Fruit fly (Drosophila melanogaster) whole organism, embryonic: ENCODE data around the gene vers.
A peak's percentile ranks its signal among the peaks of the same experiment; 100 is the strongest.

Experiments
- CG10431 ChIP-seq: fragments of 200-800 bp; sonication (Bioruptor generic); optimal IDR thresholded peaks from 3 replicates; lab custom pipeline; 2018; ENCODE audit warnings: missing biosample characterization, mild to moderate bottlenecking, missing genetic modification characterization
- CG10462 ChIP-seq: fragments of 200-800 bp; sonication (Bioruptor generic); optimal IDR thresholded peaks from 2 replicates; lab custom pipeline; 2016; ENCODE audit warnings: missing biosample characterization, missing genetic modification characterization
- CG10654 ChIP-seq: fragments of 200-800 bp; sonication (Bioruptor generic); optimal IDR thresholded peaks from 2 replicates; lab custom pipeline; 2016; ENCODE audit warnings: missing biosample characterization, missing genetic modification characterization
- CG11504 ChIP-seq: fragments of 200-800 bp; sonication (Bioruptor generic); optimal IDR thresholded peaks from 3 replicates; lab custom pipeline; 2019; ENCODE audit warnings: missing biosample characterization, mild to moderate bottlenecking, missing genetic modification characterization, moderate library complexity
- CG12104 ChIP-seq: fragments of 200-800 bp; sonication (Bioruptor generic); optimal IDR thresholded peaks from 3 replicates; lab custom pipeline; 2016; ENCODE audit warnings: missing biosample characterization, missing genetic modification characterization
- CG17912 ChIP-seq: fragments of 200-800 bp; sonication (Bioruptor generic); optimal IDR thresholded peaks from 2 replicates; lab custom pipeline; 2018; ENCODE audit warnings: missing biosample characterization, mild to moderate bottlenecking, missing genetic modification characterization
- CG18599 ChIP-seq: fragments of 200-800 bp; sonication (Bioruptor generic); optimal IDR thresholded peaks from 3 replicates; lab custom pipeline; 2017; ENCODE audit warnings: missing biosample characterization, missing genetic modification characterization, mild to moderate bottlenecking, moderate library complexity, missing genetic modification reagents
- CG2875 ChIP-seq: fragments of 200-800 bp; sonication (Bioruptor generic); optimal IDR thresholded peaks from 2 replicates; lab custom pipeline; 2017; ENCODE audit warnings: missing biosample characterization, mild to moderate bottlenecking, missing genetic modification characterization, missing genetic modification reagents
- CG3065 ChIP-seq: fragments of 200-800 bp; sonication (Bioruptor generic); optimal IDR thresholded peaks from 2 replicates; lab custom pipeline; 2016; ENCODE audit warnings: missing biosample characterization, missing genetic modification characterization
- CG31365 ChIP-seq: fragments of 200-800 bp; sonication (Bioruptor generic); optimal IDR thresholded peaks from 2 replicates; lab custom pipeline; 2018; ENCODE audit warnings: missing biosample characterization, mild to moderate bottlenecking, missing genetic modification characterization
- CG33213 ChIP-seq: fragments of 200-800 bp; sonication (Bioruptor generic); optimal IDR thresholded peaks from 3 replicates; lab custom pipeline; 2016; ENCODE audit warnings: missing biosample characterization, missing genetic modification characterization
- CG4328 ChIP-seq: fragments of 200-800 bp; sonication (Bioruptor generic); optimal IDR thresholded peaks from 3 replicates; lab custom pipeline; 2017; ENCODE audit warnings: missing biosample characterization, missing genetic modification reagents, missing genetic modification characterization
- CG6254 ChIP-seq: fragments of 200-800 bp; sonication (Bioruptor generic); optimal IDR thresholded peaks from 3 replicates; lab custom pipeline; 2017; ENCODE audit warnings: mild to moderate bottlenecking, missing biosample characterization, missing genetic modification reagents, missing genetic modification characterization
- CG6654 ChIP-seq: fragments of 200-800 bp; sonication (Bioruptor generic); optimal IDR thresholded peaks from 2 replicates; lab custom pipeline; 2017; ENCODE audit warnings: missing biosample characterization, mild to moderate bottlenecking, missing genetic modification characterization
- CG7786 ChIP-seq: fragments of 200-800 bp; sonication (Bioruptor generic); optimal IDR thresholded peaks from 2 replicates; lab custom pipeline; 2016; ENCODE audit warnings: missing biosample characterization, missing genetic modification characterization
- CG7987 ChIP-seq: fragments of 200-800 bp; sonication (Bioruptor generic); optimal IDR thresholded peaks from 2 replicates; lab custom pipeline; 2018; ENCODE audit warnings: missing biosample characterization, mild to moderate bottlenecking, missing genetic modification characterization, moderate library complexity
- CG8281 ChIP-seq: fragments of 200-800 bp; sonication (Bioruptor generic); optimal IDR thresholded peaks from 2 replicates; lab custom pipeline; 2018; ENCODE audit warnings: missing biosample characterization, mild to moderate bottlenecking, missing genetic modification characterization, moderate library complexity
- CG8359 ChIP-seq: fragments of 200-800 bp; sonication (Bioruptor generic); optimal IDR thresholded peaks from 2 replicates; lab custom pipeline; 2017; ENCODE audit warnings: missing biosample characterization, mild to moderate bottlenecking, missing genetic modification characterization, borderline replicate concordance
- CG8388 ChIP-seq: fragments of 200-800 bp; sonication (Bioruptor generic); optimal IDR thresholded peaks from 2 replicates; lab custom pipeline; 2019; ENCODE audit warnings: missing biosample characterization, mild to moderate bottlenecking, missing genetic modification characterization, moderate library complexity
- CG9727 ChIP-seq: fragments of 200-800 bp; sonication (Bioruptor generic); optimal IDR thresholded peaks from 3 replicates; lab custom pipeline; 2017; ENCODE audit warnings: missing biosample characterization, mild to moderate bottlenecking, missing genetic modification characterization
- CkIIα-i1 ChIP-seq: fragments of 200-800 bp; sonication (Bioruptor generic); IDR thresholded peaks from 2 replicates; pipeline ENCODE4 v1.3.6; 2022; ENCODE audit warnings: missing biosample characterization, missing genetic modification characterization
- CrebB ChIP-seq: fragments of 200-800 bp; sonication (Bioruptor generic); optimal IDR thresholded peaks from 3 replicates; lab custom pipeline; 2018; ENCODE audit warnings: missing biosample characterization, mild to moderate bottlenecking, missing genetic modification characterization
- D19A ChIP-seq: fragments of 200-800 bp; optimal IDR thresholded peaks from 3 replicates; lab custom pipeline; 2019; ENCODE audit warnings: missing biosample characterization, mild to moderate bottlenecking, missing genetic modification characterization, moderate library complexity
- Hmr ChIP-seq: fragments of 200-800 bp; sonication (Bioruptor generic); optimal IDR thresholded peaks from 3 replicates; lab custom pipeline; 2017; ENCODE audit warnings: mild to moderate bottlenecking, missing biosample characterization, missing genetic modification reagents, missing genetic modification characterization
- Lim3 ChIP-seq: fragments of 200-800 bp; sonication (Bioruptor generic); IDR thresholded peaks from 2 replicates; pipeline ENCODE4 v1.3.6; 2022; ENCODE audit warnings: missing biosample characterization, missing genetic modification characterization
- NC2β ChIP-seq: fragments of 200-800 bp; sonication (Bioruptor generic); optimal IDR thresholded peaks from 2 replicates; lab custom pipeline; 2016; ENCODE audit warnings: missing biosample characterization, missing genetic modification characterization
- PHDP ChIP-seq: fragments of 200-800 bp; sonication (Bioruptor generic); optimal IDR thresholded peaks from 3 replicates; lab custom pipeline; 2018; ENCODE audit warnings: missing biosample characterization, mild to moderate bottlenecking, missing genetic modification characterization, moderate library complexity
- Ptx1 ChIP-seq: fragments of 200-800 bp; sonication (Bioruptor generic); IDR thresholded peaks from 2 replicates; pipeline ENCODE4 v1.3.6; 2022; ENCODE audit warnings: missing biosample characterization, missing genetic modification characterization
- Spps ChIP-seq: fragments of 200-800 bp; sonication (Bioruptor generic); optimal IDR thresholded peaks from 2 replicates; lab custom pipeline; 2018; ENCODE audit warnings: missing biosample characterization, mild to moderate bottlenecking, missing genetic modification characterization
- Trl ChIP-seq, 3 experiments: fragments of >200 bp in 2 of 3; fragments of 200-800 bp in 1 of 3; sonication (Bioruptor generic) in 1 of 3; optimal IDR thresholded peaks; 2 replicates in 1 of 3; 3 replicates in 2 of 3; lab custom pipeline; 2016 to 2017; ENCODE audit warnings: missing biosample characterization in 1 of 3, missing genetic modification characterization in 1 of 3
- al ChIP-seq: fragments of 200-800 bp; sonication (Bioruptor generic); IDR thresholded peaks from 2 replicates; pipeline ENCODE4 v1.3.6; 2022; ENCODE audit warnings: missing biosample characterization, missing genetic modification characterization
- ara ChIP-seq: fragments of 200-800 bp; sonication (Bioruptor generic); IDR thresholded peaks from 2 replicates; pipeline ENCODE4 v1.3.6; 2022; ENCODE audit warnings: missing biosample characterization, missing genetic modification characterization
- bcd ChIP-seq: fragments of 200-800 bp; sonication (Bioruptor generic); optimal IDR thresholded peaks from 2 replicates; lab custom pipeline; 2017; ENCODE audit warnings: missing biosample characterization, mild to moderate bottlenecking, missing genetic modification characterization
- ci ChIP-seq: fragments of 200-800 bp; sonication (Bioruptor generic); IDR thresholded peaks from 3 replicates; pipeline ENCODE4 v1.3.6; 2022; ENCODE audit warnings: missing biosample characterization, missing genetic modification characterization
- dati ChIP-seq: fragments of 200-800 bp; sonication (Bioruptor generic); IDR thresholded peaks from 2 replicates; pipeline ENCODE4 v1.3.6; 2022; ENCODE audit warnings: missing biosample characterization, missing genetic modification characterization
- dmrt99B ChIP-seq: fragments of 200-800 bp; sonication (Bioruptor generic); optimal IDR thresholded peaks from 2 replicates; lab custom pipeline; 2018; ENCODE audit warnings: missing biosample characterization, mild to moderate bottlenecking, missing genetic modification characterization, moderate library complexity
- fd64A ChIP-seq: fragments of 200-800 bp; sonication (Bioruptor generic); optimal IDR thresholded peaks from 3 replicates; lab custom pipeline; 2018; ENCODE audit warnings: missing biosample characterization, mild to moderate bottlenecking, missing genetic modification characterization
- fu2 ChIP-seq: fragments of 200-800 bp; sonication (Bioruptor generic); optimal IDR thresholded peaks from 2 replicates; lab custom pipeline; 2016; ENCODE audit warnings: missing biosample characterization, missing genetic modification characterization
- gem ChIP-seq: fragments of 200-800 bp; sonication (Bioruptor generic); optimal IDR thresholded peaks from 2 replicates; lab custom pipeline; 2019; ENCODE audit warnings: missing biosample characterization, mild to moderate bottlenecking, missing genetic modification characterization, moderate library complexity
- lola ChIP-seq, 3 experiments: fragments of >200 bp in 2 of 3; fragments of 200-800 bp in 1 of 3; sonication (Bioruptor generic) in 1 of 3; optimal IDR thresholded peaks; 2 replicates each; lab custom pipeline; 2017 to 2019; ENCODE audit warnings: missing biosample characterization in 3 of 3, missing genetic modification characterization in 3 of 3, mild to moderate bottlenecking in 1 of 3, moderate library complexity in 1 of 3
- pfk ChIP-seq: fragments of 200-800 bp; sonication (Bioruptor generic); optimal IDR thresholded peaks from 2 replicates; lab custom pipeline; 2018; ENCODE audit warnings: missing biosample characterization, mild to moderate bottlenecking, missing genetic modification characterization, moderate library complexity
- phol ChIP-seq: fragments of 200-800 bp; sonication (Bioruptor generic); optimal IDR thresholded peaks from 3 replicates; lab custom pipeline; 2018; ENCODE audit warnings: missing biosample characterization, mild to moderate bottlenecking, missing genetic modification characterization, moderate library complexity
- pros ChIP-seq: fragments of 200-800 bp; sonication (Bioruptor generic); optimal IDR thresholded peaks from 3 replicates; lab custom pipeline; 2019; ENCODE audit warnings: missing biosample characterization, mild to moderate bottlenecking, missing genetic modification characterization, moderate library complexity
- sc ChIP-seq, 3 experiments: fragments of >200 bp in 2 of 3; fragments of 200-800 bp in 1 of 3; sonication (Bioruptor generic) in 1 of 3; optimal IDR thresholded peaks; 2 replicates in 2 of 3; 3 replicates in 1 of 3; lab custom pipeline; 2017; ENCODE audit warnings: mild to moderate bottlenecking in 1 of 3, missing biosample characterization in 1 of 3, missing genetic modification characterization in 1 of 3, missing genetic modification reagents in 1 of 3
- seq ChIP-seq: fragments of 200-800 bp; sonication (Bioruptor generic); IDR thresholded peaks from 2 replicates; pipeline ENCODE4 v1.3.6; 2022; ENCODE audit warnings: missing biosample characterization, missing genetic modification characterization
- stwl ChIP-seq: fragments of 200-800 bp; sonication (Bioruptor generic); optimal IDR thresholded peaks from 3 replicates; lab custom pipeline; 2018; ENCODE audit warnings: missing biosample characterization, mild to moderate bottlenecking, missing genetic modification characterization, moderate library complexity
- tap ChIP-seq: fragments of 200-800 bp; optimal IDR thresholded peaks from 3 replicates; lab custom pipeline; 2019; ENCODE audit warnings: missing biosample characterization, mild to moderate bottlenecking, missing genetic modification characterization, moderate library complexity
- toy ChIP-seq: fragments of 200-800 bp; sonication (Bioruptor generic); IDR thresholded peaks from 2 replicates; pipeline ENCODE4 v1.3.6; 2022; ENCODE audit warnings: missing biosample characterization, missing genetic modification characterization
- trem ChIP-seq: fragments of 200-800 bp; optimal IDR thresholded peaks from 3 replicates; lab custom pipeline; 2019; ENCODE audit warnings: missing biosample characterization, mild to moderate bottlenecking, missing genetic modification characterization, moderate library complexity

The vers gene

dm6 chr3L:12083861-12084260, 32.0 kb upstream of the vers start (continued):
- peak; percentile 11 for TF ChIP-seq stwl (tag; lab: Kevin White, UChicago)
- TF ChIP-seq al (GFP tag; lab: Robert Waterston, UW): no peak
- peak; percentile 74 for TF ChIP-seq CG2875 (GFP tag; lab: Kevin White, UChicago)
- TF ChIP-seq CG6254: peak; percentile 76
- peak; percentile 58 for TF ChIP-seq CG8388 (GFP tag; lab: Kevin White, UChicago)
- TF ChIP-seq CG6654 (GFP tag; lab: Kevin White, UChicago): peak; percentile 0
- TF ChIP-seq fu2 (GFP tag; lab: Kevin White, UChicago): no peak
- peak; percentile 58 for TF ChIP-seq D19A (tag; lab: Kevin White, UChicago)
- TF ChIP-seq seq (GFP tag; lab: Robert Waterston, UW): 0 out of 2 replicates have a peak, but pooled peaks have one; percentile 28
- TF ChIP-seq tap (tag; lab: Kevin White, UChicago): peak; percentile 72
- peak; percentile 79 for TF ChIP-seq CG8281 (tag; lab: Kevin White, UChicago)
- TF ChIP-seq CG10654: peak; percentile 48
- TF ChIP-seq CG9727 (GFP tag; lab: Kevin White, UChicago): peak; percentile 54
- no peak for TF ChIP-seq toy
- no peak for TF ChIP-seq Lim3 (GFP tag; lab: Robert Waterston, UW)
- peak; percentile 80 for TF ChIP-seq Spps (tag; lab: Kevin White, UChicago)
- peak; percentile 20 for TF ChIP-seq bcd (GFP tag; lab: Kevin White, UChicago)
- peak; percentile 44 for TF ChIP-seq phol (tag; lab: Kevin White, UChicago)
- TF ChIP-seq CG4328 (GFP tag; lab: Kevin White, UChicago): peak; percentile 57
- TF ChIP-seq pfk (GFP tag; lab: Kevin White, UChicago): peak; percentile 31
- TF ChIP-seq Ptx1: peak; percentile 26; the same call in 1 of the 2 replicates
- TF ChIP-seq PHDP (tag; lab: Kevin White, UChicago): peak; percentile 63
- TF ChIP-seq pros (GFP tag; lab: Kevin White, UChicago): no peak
- no peak for TF ChIP-seq CG10462
- peak; percentile 54 for TF ChIP-seq trem (tag; lab: Kevin White, UChicago)
- TF ChIP-seq CG7786 (GFP tag; lab: Kevin White, UChicago): no peak
- peak; percentile 81 for TF ChIP-seq CG10431 (GFP tag; lab: Kevin White, UChicago)
- no peak for TF ChIP-seq Trl (optimal IDR thresholded peaks at IDR 0.05; lab: Kevin White, UChicago)
- peak; percentile 23 for TF ChIP-seq Trl (GFP tag; optimal IDR thresholded peaks at IDR 0.05; lab: Kevin White, UChicago)
- peak; percentile 76 for TF ChIP-seq ci (GFP tag; lab: Robert Waterston, UW)
- TF ChIP-seq CG31365: peak; percentile 49
- TF ChIP-seq lola (GFP tag; optimal IDR thresholded peaks at IDR 0.05; lab: Kevin White, UChicago): peak in 1 of 3 experiments; percentile 72
- no peak for TF ChIP-seq CkIIα-i1 (GFP tag; lab: Robert Waterston, UW)
- peak; percentile 39 for TF ChIP-seq CG12104
- peak; percentile 49 for TF ChIP-seq CG11504
- peak; percentile 67 for TF ChIP-seq CG18599
- peak; percentile 7 for TF ChIP-seq CG3065 (GFP tag; lab: Kevin White, UChicago)
- TF ChIP-seq CG7987 (GFP tag; lab: Kevin White, UChicago): peak; percentile 82
- TF ChIP-seq Hmr (GFP tag; lab: Kevin White, UChicago): peak; percentile 35
- TF ChIP-seq CG17912 (GFP tag; lab: Kevin White, UChicago): peak; percentile 72
- TF ChIP-seq fd64A (GFP tag; lab: Kevin White, UChicago): peak; percentile 79
- TF ChIP-seq NC2β: peak; percentile 35
- no peak for TF ChIP-seq dati (GFP tag; lab: Robert Waterston, UW)
- TF ChIP-seq ara (GFP tag; lab: Robert Waterston, UW): peak; percentile 52
- peak; percentile 61 for TF ChIP-seq CrebB (tag; lab: Kevin White, UChicago)
- peak; percentile 70 for TF ChIP-seq gem (tag; lab: Kevin White, UChicago)
- TF ChIP-seq dmrt99B (tag; lab: Kevin White, UChicago): peak; percentile 54
- no peak for TF ChIP-seq sc (optimal IDR thresholded peaks at IDR 0.05; lab: Kevin White, UChicago)
- TF ChIP-seq sc (GFP tag; optimal IDR thresholded peaks at IDR 0.05; lab: Kevin White, UChicago): peak; percentile 70
- peak; percentile 50 for TF ChIP-seq CG8359 (GFP tag; lab: Kevin White, UChicago)
- peak; percentile 31 for TF ChIP-seq CG33213 (GFP tag; lab: Kevin White, UChicago)
